Worm (Caenorhabditis elegans) whole organism, L3 larva: ENCODE results near the gene chil-3.
"Not testable (repeated sequence)": the region's sequence is repeated elsewhere in the genome, so short reads cannot be mapped to it uniquely, and the experiment has no call there.

Experiments used
- ama-1 ChIP-seq: fragments of 150-350 bp; optimal IDR thresholded peaks from 2 replicates; lab custom pipeline; 2018
- ceh-16 ChIP-seq: sonication (generic microtip); optimal IDR thresholded peaks from 2 replicates; lab custom pipeline; 2017; ENCODE audit warnings: missing biosample characterization, missing genetic modification characterization
- ceh-28 ChIP-seq: fragments of 150-350 bp; optimal IDR thresholded peaks from 2 replicates; lab custom pipeline; 2014; ENCODE audit warnings: missing biosample characterization, missing genetic modification reagents, missing genetic modification characterization
- ceh-82 ChIP-seq: fragments of 150-350 bp; optimal IDR thresholded peaks from 2 replicates; lab custom pipeline; 2014; ENCODE audit warnings: missing biosample characterization, missing genetic modification characterization
- ceh-9 ChIP-seq: sonication (generic microtip); optimal IDR thresholded peaks from 2 replicates; lab custom pipeline; 2018; ENCODE audit warnings: missing biosample characterization, missing genetic modification characterization
- daf-12 ChIP-seq: fragments of 150-350 bp; optimal IDR thresholded peaks from 2 replicates; lab custom pipeline; 2014; ENCODE audit warnings: missing biosample characterization, missing genetic modification reagents, missing genetic modification characterization
- egl-27 ChIP-seq: sonication (generic microtip); optimal IDR thresholded peaks from 4 replicates; lab custom pipeline; 2017; ENCODE audit warnings: missing biosample characterization, missing genetic modification reagents, missing genetic modification characterization
- elt-1 ChIP-seq: fragments of 150-350 bp; optimal IDR thresholded peaks from 2 replicates; lab custom pipeline; 2014; ENCODE audit warnings: missing biosample characterization, missing genetic modification characterization
- elt-2 ChIP-seq: sonication (generic microtip); optimal IDR thresholded peaks from 2 replicates; lab custom pipeline; 2016; ENCODE audit warnings: missing genetic modification reagents, mild to moderate bottlenecking, missing genetic modification characterization, missing compliant biosample characterization
- eor-1 ChIP-seq, 2 experiments: fragments of 150-350 bp; optimal IDR thresholded peaks; 2 replicates each; lab custom pipeline; 2014 to 2018; ENCODE audit warnings: missing biosample characterization in 2 of 2, missing genetic modification characterization in 2 of 2
- fkh-10 ChIP-seq: sonication (generic microtip); optimal IDR thresholded peaks from 2 replicates; lab custom pipeline; 2017; ENCODE audit warnings: missing biosample characterization, missing genetic modification reagents, missing genetic modification characterization
- fos-1 ChIP-seq: fragments of 150-350 bp; optimal IDR thresholded peaks from 2 replicates; lab custom pipeline; 2014; ENCODE audit warnings: missing biosample characterization, missing genetic modification characterization
- jun-1 ChIP-seq: fragments of 150-350 bp; optimal IDR thresholded peaks from 2 replicates; lab custom pipeline; 2014; ENCODE audit warnings: missing biosample characterization, missing genetic modification reagents, missing genetic modification characterization
- lin-15B ChIP-seq: fragments of 150-350 bp; optimal IDR thresholded peaks from 2 replicates; lab custom pipeline; 2014; ENCODE audit warnings: missing biosample characterization, missing genetic modification characterization
- lin-39 ChIP-seq: fragments of 150-350 bp; optimal IDR thresholded peaks from 2 replicates; lab custom pipeline; 2018; ENCODE audit warnings: missing biosample characterization, missing genetic modification reagents, missing genetic modification characterization
- mdl-1 ChIP-seq: fragments of 150-350 bp; optimal IDR thresholded peaks from 2 replicates; lab custom pipeline; 2014; ENCODE audit warnings: missing biosample characterization, missing genetic modification characterization
- mml-1 ChIP-seq: fragments of 150-350 bp; sonication (generic microtip); optimal IDR thresholded peaks from 3 replicates; lab custom pipeline; 2014; ENCODE audit warnings: missing biosample characterization, missing genetic modification characterization
- nfya-1 ChIP-seq: sonication (generic microtip); optimal IDR thresholded peaks from 2 replicates; lab custom pipeline; 2017; ENCODE audit warnings: missing genetic modification characterization, mild to moderate bottlenecking, missing compliant biosample characterization, antibody characterized with exemption, moderate library complexity; ENCODE audit not compliant: insufficient read depth
- nhr-11 ChIP-seq: fragments of 150-350 bp; optimal IDR thresholded peaks from 2 replicates; lab custom pipeline; 2014; ENCODE audit warnings: missing biosample characterization, missing genetic modification characterization
- nhr-23 ChIP-seq: fragments of 150-350 bp; optimal IDR thresholded peaks from 2 replicates; lab custom pipeline; 2014; ENCODE audit warnings: missing biosample characterization, missing genetic modification reagents, missing genetic modification characterization
- nhr-237 ChIP-seq: fragments of 150-350 bp; optimal IDR thresholded peaks from 2 replicates; lab custom pipeline; 2014; ENCODE audit warnings: missing biosample characterization, missing genetic modification characterization
- nhr-28 ChIP-seq: fragments of 150-350 bp; optimal IDR thresholded peaks from 2 replicates; lab custom pipeline; 2014; ENCODE audit warnings: missing biosample characterization, missing genetic modification characterization
- nhr-43 ChIP-seq: sonication (generic microtip); optimal IDR thresholded peaks from 2 replicates; lab custom pipeline; 2016; ENCODE audit warnings: mild to moderate bottlenecking, missing genetic modification characterization, missing compliant biosample characterization; ENCODE audit not compliant: poor library complexity, severe bottlenecking
- nhr-67 ChIP-seq: fragments of 150-350 bp; optimal IDR thresholded peaks from 2 replicates; lab custom pipeline; 2014; ENCODE audit warnings: missing biosample characterization, missing genetic modification characterization
- nhr-76 ChIP-seq: fragments of 150-350 bp; sonication (generic microtip); optimal IDR thresholded peaks from 5 replicates; lab custom pipeline; 2014; ENCODE audit warnings: missing biosample characterization, missing genetic modification characterization
- nhr-77 ChIP-seq: fragments of 150-350 bp; optimal IDR thresholded peaks from 2 replicates; lab custom pipeline; 2014; ENCODE audit warnings: missing biosample characterization, missing genetic modification characterization
- pqm-1 ChIP-seq: fragments of 150-350 bp; optimal IDR thresholded peaks from 2 replicates; lab custom pipeline; 2017; ENCODE audit warnings: missing biosample characterization, missing genetic modification characterization, inconsistent platforms
- sea-2 ChIP-seq: fragments of 150-350 bp; sonication (generic microtip); optimal IDR thresholded peaks from 4 replicates; lab custom pipeline; 2014; ENCODE audit warnings: missing biosample characterization, missing genetic modification reagents, missing genetic modification characterization
- snpc-4 ChIP-seq: fragments of 150-350 bp; optimal IDR thresholded peaks from 2 replicates; lab custom pipeline; 2014; ENCODE audit warnings: missing biosample characterization, missing genetic modification characterization
- tbx-2 ChIP-seq: sonication (generic microtip); optimal IDR thresholded peaks from 2 replicates; lab custom pipeline; 2016; ENCODE audit warnings: mild to moderate bottlenecking, missing genetic modification characterization, missing compliant biosample characterization
- unc-39 ChIP-seq: sonication (generic microtip); optimal IDR thresholded peaks from 4 replicates; lab custom pipeline; 2017; ENCODE audit warnings: missing biosample characterization, missing genetic modification characterization
- zag-1 ChIP-seq: fragments of 150-350 bp; optimal IDR thresholded peaks from 2 replicates; lab custom pipeline; 2014; ENCODE audit warnings: missing biosample characterization, missing genetic modification characterization
- ztf-11 ChIP-seq: fragments of 150-350 bp; optimal IDR thresholded peaks from 2 replicates; lab custom pipeline; 2014; ENCODE audit warnings: missing biosample characterization, missing genetic modification characterization
- ztf-4 ChIP-seq: fragments of 150-350 bp; optimal IDR thresholded peaks from 2 replicates; lab custom pipeline; 2014; ENCODE audit warnings: missing biosample characterization, missing genetic modification characterization

chil-3 gene

ce11 chrII:9868698-9869097 lies 7.4 kb upstream of the chil-3 start, which contains the start of gene old-1:
TSS of gene old-1 (minus strand) at chrII:9868747.
- TF ChIP-seq ztf-11 (tag; lab: Kevin White, UChicago): no peak
- no peak for TF ChIP-seq nhr-77
- peak; percentile 51 for TF ChIP-seq nfya-1

ce11 chrII:9868207-9868606 lies 6.9 kb upstream of the chil-3 start:
- TF ChIP-seq unc-39 (tag; lab: Kevin White, UChicago) (no peak), ceh-9 (tag; lab: Kevin White, UChicago) (no peak), mml-1 (tag; lab: Kevin White, UChicago) (no peak), ceh-16 (tag; lab: Kevin White, UChicago) (no peak), jun-1 (tag; lab: Kevin White, UChicago) (no peak)

- not testable (repeated sequence) for TF ChIP-seq snpc-4 (tag; lab: Kevin White, UChicago); ceh-82; nhr-67 (tag; lab: Kevin White, UChicago)
Measured at ce11 chrII:9866378-9866777, 5.1 kb upstream of the chil-3 start, which contains the start of gene chil-1. TSS of gene chil-1 (minus strand) at chrII:9866478.

ce11 chrII:9862147-9862546 lies 853 bp upstream of the chil-3 start, which contains the start of gene C08H9.18:
TSS of gene C08H9.18 (minus strand) at chrII:9862247.
- no peak for TF ChIP-seq daf-12 (tag; lab: Kevin White, UChicago)
- TF ChIP-seq ztf-11 (tag; lab: Kevin White, UChicago): no peak
- no peak for TF ChIP-seq ceh-28
- TF ChIP-seq nhr-237: no peak
- TF ChIP-seq jun-1 (tag; lab: Kevin White, UChicago): no peak
- TF ChIP-seq lin-15B (tag; lab: Kevin White, UChicago): no peak
- no peak for TF ChIP-seq nfya-1
- no peak for TF ChIP-seq fos-1 (tag; lab: Kevin White, UChicago)
- no peak for TF ChIP-seq unc-39 (tag; lab: Kevin White, UChicago)
- no peak for TF ChIP-seq nhr-76 (tag; lab: Kevin White, UChicago)
- TF ChIP-seq ceh-9 (tag; lab: Kevin White, UChicago): no peak
- no peak for TF ChIP-seq lin-39 (tag; lab: Kevin White, UChicago)
- TF ChIP-seq fkh-10 (GFP tag; lab: Kevin White, UChicago): no peak

ce11 chrII:9859575-9859974 lies 1.7 kb downstream of the chil-3 start, which contains the start of gene chil-5:
TSS of gene chil-5 (minus strand) at chrII:9859675.
- TF ChIP-seq nhr-76 (tag; lab: Kevin White, UChicago) (no peak), ceh-16 (tag; lab: Kevin White, UChicago) (no peak), pqm-1 (tag; lab: Kevin White, UChicago) (no peak), mdl-1 (tag; lab: Kevin White, UChicago) (no peak), sea-2 (no peak), nhr-11 (tag; lab: Kevin White, UChicago) (no peak), zag-1 (tag; lab: Kevin White, UChicago) (no peak), elt-2 (tag; lab: Kevin White, UChicago) (no peak), unc-39 (tag; lab: Kevin White, UChicago) (no peak), fkh-10 (GFP tag; lab: Kevin White, UChicago) (no peak), eor-1 (tag; optimal IDR thresholded peaks at IDR 0.05; lab: Kevin White, UChicago) (no peak)

- TF ChIP-seq nhr-43 (tag; lab: Kevin White, UChicago): no peak
- TF ChIP-seq, all 47 proteins: peak for 0
Measured at ce11 chrII:9857791-9858190, 3.5 kb downstream of the chil-3 start, which contains the start of gene chil-6. TSS of gene chil-6 (minus strand) at chrII:9857891.

- TF ChIP-seq ztf-4 (no peak), elt-1 (tag; lab: Kevin White, UChicago) (no peak), mml-1 (tag; lab: Kevin White, UChicago) (no peak), ceh-9 (tag; lab: Kevin White, UChicago) (no peak), nhr-28 (no peak), nhr-23 (tag; lab: Kevin White, UChicago) (no peak), lin-15B (tag; lab: Kevin White, UChicago) (no peak), egl-27 (tag; lab: Kevin White, UChicago) (no peak), sea-2 (no peak), unc-39 (tag; lab: Kevin White, UChicago) (no peak), tbx-2 (tag; lab: Kevin White, UChicago) (no peak), ama-1 (no peak), nfya-1 (no peak), ceh-16 (tag; lab: Kevin White, UChicago) (no peak)
- TF ChIP-seq, all 47 proteins: peak for 0
Measured at ce11 chrII:9855620-9856019, 5.7 kb downstream of the chil-3 start, which contains the start of gene chil-4. TSS of gene chil-4 (minus strand) at chrII:9855720.
